Worm (Caenorhabditis elegans) whole organism, L3 larva: ENCODE results near the gene F56D6.9.
A peak's percentile ranks its signal among the peaks of the same experiment; 100 is the strongest.

ENCODE experiments used
- R02D3.7 ChIP-seq: fragments of 150-350 bp; optimal IDR thresholded peaks from 2 replicates; lab custom pipeline; 2014; ENCODE audit warnings: missing biosample characterization, missing genetic modification characterization
- ama-1 ChIP-seq: fragments of 150-350 bp; optimal IDR thresholded peaks from 2 replicates; lab custom pipeline; 2018
- ceh-16 ChIP-seq: sonication (generic microtip); optimal IDR thresholded peaks from 2 replicates; lab custom pipeline; 2017; ENCODE audit warnings: missing biosample characterization, missing genetic modification characterization
- ceh-28 ChIP-seq: fragments of 150-350 bp; optimal IDR thresholded peaks from 2 replicates; lab custom pipeline; 2014; ENCODE audit warnings: missing biosample characterization, missing genetic modification reagents, missing genetic modification characterization
- ceh-82 ChIP-seq: fragments of 150-350 bp; optimal IDR thresholded peaks from 2 replicates; lab custom pipeline; 2014; ENCODE audit warnings: missing biosample characterization, missing genetic modification characterization
- ceh-9 ChIP-seq: sonication (generic microtip); optimal IDR thresholded peaks from 2 replicates; lab custom pipeline; 2018; ENCODE audit warnings: missing biosample characterization, missing genetic modification characterization
- daf-12 ChIP-seq: fragments of 150-350 bp; optimal IDR thresholded peaks from 2 replicates; lab custom pipeline; 2014; ENCODE audit warnings: missing biosample characterization, missing genetic modification reagents, missing genetic modification characterization
- egl-27 ChIP-seq: sonication (generic microtip); optimal IDR thresholded peaks from 4 replicates; lab custom pipeline; 2017; ENCODE audit warnings: missing biosample characterization, missing genetic modification reagents, missing genetic modification characterization
- egl-5 ChIP-seq: fragments of 150-350 bp; optimal IDR thresholded peaks from 2 replicates; lab custom pipeline; 2017; ENCODE audit warnings: missing biosample characterization, missing genetic modification reagents, missing genetic modification characterization, inconsistent platforms
- elt-2 ChIP-seq: sonication (generic microtip); optimal IDR thresholded peaks from 2 replicates; lab custom pipeline; 2016; ENCODE audit warnings: missing genetic modification reagents, mild to moderate bottlenecking, missing genetic modification characterization, missing compliant biosample characterization
- elt-3 ChIP-seq, 3 experiments: fragments of 150-350 bp in 1 of 3; sonication (generic microtip) in 2 of 3; optimal IDR thresholded peaks; 2 replicates in 2 of 3; 4 replicates in 1 of 3; lab custom pipeline; 2014 to 2017; ENCODE audit warnings: missing biosample characterization in 3 of 3, missing genetic modification characterization in 3 of 3
- eor-1 ChIP-seq, 2 experiments: fragments of 150-350 bp; optimal IDR thresholded peaks; 2 replicates each; lab custom pipeline; 2014 to 2018; ENCODE audit warnings: missing biosample characterization in 2 of 2, missing genetic modification characterization in 2 of 2
- fkh-10 ChIP-seq: sonication (generic microtip); optimal IDR thresholded peaks from 2 replicates; lab custom pipeline; 2017; ENCODE audit warnings: missing biosample characterization, missing genetic modification reagents, missing genetic modification characterization
- fkh-2 ChIP-seq: fragments of 150-350 bp; optimal IDR thresholded peaks from 2 replicates; lab custom pipeline; 2014; ENCODE audit warnings: missing biosample characterization, missing genetic modification reagents, missing genetic modification characterization
- fos-1 ChIP-seq: fragments of 150-350 bp; optimal IDR thresholded peaks from 2 replicates; lab custom pipeline; 2014; ENCODE audit warnings: missing biosample characterization, missing genetic modification characterization
- hmg-11 ChIP-seq: sonication (generic microtip); optimal IDR thresholded peaks from 2 replicates; lab custom pipeline; 2016; ENCODE audit warnings: missing genetic modification characterization, missing compliant biosample characterization
- jun-1 ChIP-seq: fragments of 150-350 bp; optimal IDR thresholded peaks from 2 replicates; lab custom pipeline; 2014; ENCODE audit warnings: missing biosample characterization, missing genetic modification reagents, missing genetic modification characterization
- lin-15B ChIP-seq: fragments of 150-350 bp; optimal IDR thresholded peaks from 2 replicates; lab custom pipeline; 2014; ENCODE audit warnings: missing biosample characterization, missing genetic modification characterization
- lin-39 ChIP-seq: fragments of 150-350 bp; optimal IDR thresholded peaks from 2 replicates; lab custom pipeline; 2018; ENCODE audit warnings: missing biosample characterization, missing genetic modification reagents, missing genetic modification characterization
- mml-1 ChIP-seq: fragments of 150-350 bp; sonication (generic microtip); optimal IDR thresholded peaks from 3 replicates; lab custom pipeline; 2014; ENCODE audit warnings: missing biosample characterization, missing genetic modification characterization
- nfya-1 ChIP-seq: sonication (generic microtip); optimal IDR thresholded peaks from 2 replicates; lab custom pipeline; 2017; ENCODE audit warnings: missing genetic modification characterization, mild to moderate bottlenecking, missing compliant biosample characterization, antibody characterized with exemption, moderate library complexity; ENCODE audit not compliant: insufficient read depth
- nhr-11 ChIP-seq: fragments of 150-350 bp; optimal IDR thresholded peaks from 2 replicates; lab custom pipeline; 2014; ENCODE audit warnings: missing biosample characterization, missing genetic modification characterization
- nhr-12 ChIP-seq: fragments of 150-350 bp; optimal IDR thresholded peaks from 2 replicates; lab custom pipeline; 2014; ENCODE audit warnings: missing biosample characterization, missing genetic modification characterization
- nhr-23 ChIP-seq: fragments of 150-350 bp; optimal IDR thresholded peaks from 2 replicates; lab custom pipeline; 2014; ENCODE audit warnings: missing biosample characterization, missing genetic modification reagents, missing genetic modification characterization
- nhr-237 ChIP-seq: fragments of 150-350 bp; optimal IDR thresholded peaks from 2 replicates; lab custom pipeline; 2014; ENCODE audit warnings: missing biosample characterization, missing genetic modification characterization
- nhr-25 ChIP-seq: sonication (generic microtip); optimal IDR thresholded peaks from 2 replicates; lab custom pipeline; 2017; ENCODE audit warnings: missing biosample characterization, missing genetic modification characterization
- nhr-43 ChIP-seq: sonication (generic microtip); optimal IDR thresholded peaks from 2 replicates; lab custom pipeline; 2016; ENCODE audit warnings: mild to moderate bottlenecking, missing genetic modification characterization, missing compliant biosample characterization; ENCODE audit not compliant: poor library complexity, severe bottlenecking
- nhr-76 ChIP-seq: fragments of 150-350 bp; sonication (generic microtip); optimal IDR thresholded peaks from 5 replicates; lab custom pipeline; 2014; ENCODE audit warnings: missing biosample characterization, missing genetic modification characterization
- pha-4 ChIP-seq: fragments of 150-350 bp; optimal IDR thresholded peaks from 2 replicates; lab custom pipeline; 2014; ENCODE audit warnings: missing biosample characterization, missing genetic modification reagents, missing genetic modification characterization
- sea-2 ChIP-seq: fragments of 150-350 bp; sonication (generic microtip); optimal IDR thresholded peaks from 4 replicates; lab custom pipeline; 2014; ENCODE audit warnings: missing biosample characterization, missing genetic modification reagents, missing genetic modification characterization
- skn-1 ChIP-seq: fragments of 150-350 bp; optimal IDR thresholded peaks from 2 replicates; lab custom pipeline; 2014; ENCODE audit warnings: missing biosample characterization, missing genetic modification characterization
- snpc-4 ChIP-seq: fragments of 150-350 bp; optimal IDR thresholded peaks from 2 replicates; lab custom pipeline; 2014; ENCODE audit warnings: missing biosample characterization, missing genetic modification characterization
- tbx-2 ChIP-seq: sonication (generic microtip); optimal IDR thresholded peaks from 2 replicates; lab custom pipeline; 2016; ENCODE audit warnings: mild to moderate bottlenecking, missing genetic modification characterization, missing compliant biosample characterization
- unc-62 ChIP-seq: fragments of 150-350 bp; sonication (generic microtip); optimal IDR thresholded peaks from 4 replicates; lab custom pipeline; 2014; ENCODE audit warnings: missing biosample characterization, missing genetic modification reagents, missing genetic modification characterization
- ztf-11 ChIP-seq: fragments of 150-350 bp; optimal IDR thresholded peaks from 2 replicates; lab custom pipeline; 2014; ENCODE audit warnings: missing biosample characterization, missing genetic modification characterization

The F56D6.9 gene

DNA sequence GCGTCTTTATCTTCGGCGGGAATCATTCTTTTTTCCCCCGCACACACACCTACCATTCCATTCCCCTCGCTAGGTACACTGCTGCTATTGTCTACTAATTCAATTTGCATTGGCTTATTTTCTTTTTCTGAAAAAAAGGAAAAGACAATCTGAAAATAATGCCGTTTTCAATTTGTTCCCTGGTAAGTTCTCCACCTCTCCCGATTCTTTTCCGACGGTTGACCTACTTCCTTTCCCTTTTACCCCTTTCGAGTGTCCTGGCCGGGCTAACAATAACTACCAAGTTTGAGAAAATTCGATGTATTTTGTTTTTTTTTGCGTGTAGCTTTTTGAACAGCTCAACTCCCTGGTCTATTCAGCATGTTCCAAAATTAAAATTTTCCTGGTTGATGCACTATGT is 24.9 kb upstream of the F56D6.9 start, which contains the start of gene F37C4.4:
F37C4.4 (plus strand) TSS at position 58 of the 400 bp plus-strand sequence.
- TF ChIP-seq snpc-4 (tag; lab: Kevin White, UChicago): no peak
- no peak for TF ChIP-seq nhr-23 (tag; lab: Kevin White, UChicago)
- no peak for TF ChIP-seq hmg-11 (tag; lab: Kevin White, UChicago)
- TF ChIP-seq egl-5: no peak
- no peak for TF ChIP-seq ceh-82
- no peak for TF ChIP-seq R02D3.7
- TF ChIP-seq ceh-16 (tag; lab: Kevin White, UChicago): no peak
- TF ChIP-seq egl-27 (tag; lab: Kevin White, UChicago): no peak
- no peak for TF ChIP-seq fkh-10 (GFP tag; lab: Kevin White, UChicago)
- no peak for TF ChIP-seq elt-2 (tag; lab: Kevin White, UChicago)
- no peak for TF ChIP-seq unc-62 (GFP tag; lab: Kevin White, UChicago)
- no peak for TF ChIP-seq lin-15B (tag; lab: Kevin White, UChicago)
- TF ChIP-seq pha-4 (tag; lab: Kevin White, UChicago): no peak
- TF ChIP-seq nhr-11 (tag; lab: Kevin White, UChicago): no peak
- no peak for TF ChIP-seq ztf-11 (tag; lab: Kevin White, UChicago)
- TF ChIP-seq nhr-12 (tag; lab: Kevin White, UChicago): no peak
- no peak for TF ChIP-seq eor-1 (tag; optimal IDR thresholded peaks at IDR 0.05; lab: Kevin White, UChicago)
- no peak for TF ChIP-seq jun-1
- TF ChIP-seq nhr-76: no peak
- TF ChIP-seq sea-2 (GFP tag; lab: Kevin White, UChicago): no peak

- TF ChIP-seq ztf-11 (tag; lab: Kevin White, UChicago): no peak
- TF ChIP-seq egl-5: no peak
- no peak for TF ChIP-seq lin-15B (tag; lab: Kevin White, UChicago)
- TF ChIP-seq skn-1: no peak
- TF ChIP-seq elt-2 (tag; lab: Kevin White, UChicago): no peak
- TF ChIP-seq ceh-82: no peak
- no peak for TF ChIP-seq nhr-11 (tag; lab: Kevin White, UChicago)
- no peak for TF ChIP-seq daf-12 (tag; lab: Kevin White, UChicago)
- TF ChIP-seq mml-1 (tag; lab: Kevin White, UChicago): no peak
- no peak for TF ChIP-seq elt-3 (tag; optimal IDR thresholded peaks at IDR 0.05; lab: Kevin White, UChicago)
- TF ChIP-seq fkh-10 (GFP tag; lab: Kevin White, UChicago): no peak
- no peak for TF ChIP-seq nhr-12 (tag; lab: Kevin White, UChicago)
Measured at ce11 chrIV:3869875-3870274, 22.3 kb upstream of the F56D6.9 start.

DNA sequence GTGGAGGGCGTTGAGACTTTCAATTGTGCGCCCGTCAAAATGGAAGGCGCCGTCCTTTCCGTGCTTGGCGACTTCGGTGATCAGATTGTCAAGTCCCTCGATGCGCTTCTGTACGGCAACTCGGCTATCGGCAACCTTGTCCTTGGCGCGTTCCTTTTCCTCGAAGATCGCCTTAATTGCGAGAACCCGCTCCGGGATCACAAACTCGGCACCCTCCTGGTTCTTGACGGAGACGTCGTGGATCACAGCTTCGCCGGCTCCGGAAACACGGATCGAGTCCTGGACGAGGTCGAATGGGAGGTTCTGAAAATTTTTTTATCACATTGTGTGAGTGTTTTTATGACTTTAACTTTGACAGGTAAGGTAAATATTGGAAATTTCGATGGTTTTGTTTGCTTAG is 18.9 kb upstream of the F56D6.9 start:
- TF ChIP-seq ceh-82 (no peak), nhr-76 (no peak), nhr-25 (tag; lab: Kevin White, UChicago) (peak; percentile 9), snpc-4 (tag; lab: Kevin White, UChicago) (no peak), ama-1 (lab: Kevin White, UChicago) (no peak), nhr-11 (tag; lab: Kevin White, UChicago) (no peak), nhr-43 (no peak), nhr-23 (tag; lab: Kevin White, UChicago) (no peak), fkh-2 (tag; lab: Kevin White, UChicago) (no peak), unc-62 (GFP tag; lab: Kevin White, UChicago) (no peak), nfya-1 (tag; lab: Kevin White, UChicago) (no peak), ceh-28 (tag; lab: Kevin White, UChicago) (no peak), lin-15B (tag; lab: Kevin White, UChicago) (no peak), nhr-237 (tag; lab: Kevin White, UChicago) (no peak), egl-5 (no peak), pha-4 (tag; lab: Kevin White, UChicago) (peak; percentile 31), ceh-9 (tag; lab: Kevin White, UChicago) (no peak)
- TF ChIP-seq, all 47 proteins: peak for 2

ce11 chrIV:3873706-3874105 is 18.4 kb upstream of the F56D6.9 start, which contains the start of gene F37C4.5:
Gene F37C4.5, minus strand, starts transcription at chrIV:3873806.
- TF ChIP-seq elt-3 (tag; optimal IDR thresholded peaks at IDR 0.05; lab: Kevin White, UChicago) (no peak), daf-12 (tag; lab: Kevin White, UChicago) (no peak)

DNA sequence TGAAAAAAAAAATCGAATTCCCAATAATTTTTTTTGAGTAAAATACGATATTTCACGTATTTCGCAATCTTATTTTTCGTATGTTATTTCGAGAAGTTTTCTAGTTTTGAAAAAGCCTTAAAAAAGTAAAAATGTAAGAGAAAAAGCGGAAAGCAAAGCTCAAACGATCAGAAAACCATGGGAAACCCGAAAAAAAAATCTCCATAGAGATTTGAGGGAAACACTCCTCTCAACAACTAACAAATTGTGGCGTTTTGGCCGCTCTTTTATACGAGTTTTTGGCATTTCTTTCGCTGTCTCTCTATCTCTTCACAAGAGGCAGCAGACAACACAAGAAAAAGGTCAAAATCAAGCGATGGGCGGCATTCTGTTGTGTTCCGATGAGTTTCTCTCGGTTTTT is 17.7 kb upstream of the F56D6.9 start:
- TF ChIP-seq fkh-10 (GFP tag; lab: Kevin White, UChicago): no peak
- peak; percentile 44 for TF ChIP-seq pha-4 (tag; lab: Kevin White, UChicago)
- TF ChIP-seq ama-1 (lab: Kevin White, UChicago): peak; percentile 89
- no peak for TF ChIP-seq ztf-11 (tag; lab: Kevin White, UChicago)
- TF ChIP-seq fos-1: peak; percentile 23
- TF ChIP-seq lin-15B (tag; lab: Kevin White, UChicago): peak; percentile 37
- TF ChIP-seq ceh-82: peak; percentile 8
- peak; percentile 55 for TF ChIP-seq elt-2 (tag; lab: Kevin White, UChicago)
- no peak for TF ChIP-seq lin-39 (tag; lab: Kevin White, UChicago)
- TF ChIP-seq hmg-11 (tag; lab: Kevin White, UChicago): peak; percentile 19
- peak; percentile 50 for TF ChIP-seq nhr-25 (tag; lab: Kevin White, UChicago)
- no peak for TF ChIP-seq tbx-2
- peak; percentile 14 for TF ChIP-seq jun-1
- peak; percentile 58 for TF ChIP-seq nfya-1 (tag; lab: Kevin White, UChicago)
- peak; percentile 1 for TF ChIP-seq skn-1
